Worm (Caenorhabditis elegans): ENCODE data around the gene T04F3.4.
A peak's percentile ranks its signal among the peaks of the same experiment; 100 is the strongest.

DNA sequence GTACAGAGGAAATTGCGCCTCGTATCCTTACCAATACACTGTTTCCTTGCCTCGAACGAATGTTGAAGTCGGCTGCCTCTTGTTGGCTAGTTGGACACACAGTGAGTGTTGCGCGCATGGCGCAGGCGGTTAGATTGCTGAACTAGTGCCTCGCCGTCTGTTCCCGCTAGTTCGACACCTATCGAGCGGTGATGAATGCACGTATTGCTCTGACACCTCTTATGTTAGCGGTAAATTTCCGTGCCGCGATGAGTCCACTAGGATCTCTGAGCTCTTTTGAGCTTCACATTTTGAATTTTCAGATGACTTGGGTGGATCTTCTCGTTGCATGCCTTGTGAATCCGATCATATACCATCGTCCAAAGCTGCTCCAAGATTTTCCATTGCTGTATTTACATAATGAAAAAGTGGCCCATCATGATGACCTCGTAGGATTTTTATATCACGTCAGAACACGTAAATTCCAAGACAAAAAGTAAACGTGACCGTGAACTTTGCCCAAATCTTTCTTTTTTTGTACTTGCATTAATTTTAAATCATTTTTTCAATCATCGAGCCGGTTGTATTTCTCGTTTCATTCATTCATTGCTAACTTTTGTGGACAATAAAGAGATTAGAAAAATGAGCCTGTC lies 20.1 kb upstream of the T04F3.4 start, which contains the start of gene F55A11.11:
- TF ChIP-seq flt-1 (GFP tag; IDR thresholded peaks at IDR 0.05) (peak; percentile 95), ama-1 (optimal IDR thresholded peaks at IDR 0.05) (no peak), F13C5.2 (tag; optimal IDR thresholded peaks at IDR 0.05) (peak; percentile 97), sea-1 (GFP tag; conservative IDR thresholded peaks at IDR 0.05) (peak; percentile 99), hmbx-1 (tag; optimal IDR thresholded peaks at IDR 0.05) (peak; percentile 80), aly-1 (tag; optimal IDR thresholded peaks at IDR 0.05) (peak; percentile 92)

All from whole organism, early embryonic.